Worm (Caenorhabditis elegans) whole organism, young adult: ENCODE measurements around the gene srx-26.

Experiments
- B0019.2 ChIP-seq: fragments of 200-800 bp; sonication (Bioruptor generic); conservative IDR thresholded peaks from 2 replicates; pipeline ENCODE4 v1.3.6; 2022; ENCODE audit warnings: missing genetic modification reagents, missing genetic modification characterization, missing compliant biosample characterization
- F22D6.2 ChIP-seq: sonication (generic microtip); optimal IDR thresholded peaks from 2 replicates; lab custom pipeline; 2016; ENCODE audit warnings: mild to moderate bottlenecking, missing genetic modification characterization, missing compliant biosample characterization
- F23B12.7 ChIP-seq: sonication (generic microtip); optimal IDR thresholded peaks from 2 replicates; lab custom pipeline; 2017; ENCODE audit warnings: missing genetic modification characterization, mild to moderate bottlenecking, missing compliant biosample characterization, antibody characterized with exemption, moderate library complexity; ENCODE audit not compliant: insufficient read depth
- F49E8.2 ChIP-seq: sonication (generic microtip); optimal IDR thresholded peaks from 3 replicates; lab custom pipeline; 2017; ENCODE audit warnings: missing genetic modification characterization, mild to moderate bottlenecking, missing compliant biosample characterization, antibody characterized with exemption, moderate library complexity; ENCODE audit not compliant: insufficient read depth
- F52B5.7 ChIP-seq: sonication (generic microtip); optimal IDR thresholded peaks from 2 replicates; lab custom pipeline; 2016; ENCODE audit warnings: mild to moderate bottlenecking, missing genetic modification characterization, missing compliant biosample characterization
- Y53G8AR.9 ChIP-seq: fragments of 200-800 bp; sonication (Bioruptor generic); conservative IDR thresholded peaks from 2 replicates; pipeline ENCODE4 v1.3.6; 2022; ENCODE audit warnings: missing genetic modification reagents, missing genetic modification characterization, missing compliant biosample characterization
- Y79H2A.3 ChIP-seq: fragments of 200-800 bp; sonication (Bioruptor generic); conservative IDR thresholded peaks from 2 replicates; pipeline ENCODE4 v1.3.6; 2022; ENCODE audit warnings: missing genetic modification reagents, missing genetic modification characterization, missing compliant biosample characterization
- ZK185.1 ChIP-seq: sonication (generic microtip); optimal IDR thresholded peaks from 2 replicates; lab custom pipeline; 2016; ENCODE audit warnings: mild to moderate bottlenecking, missing genetic modification characterization, missing compliant biosample characterization; ENCODE audit not compliant: poor library complexity, severe bottlenecking
- akir-1 ChIP-seq: fragments of 200-800 bp; sonication (Bioruptor generic); optimal IDR thresholded peaks from 2 replicates; lab custom pipeline; 2018; ENCODE audit warnings: mild to moderate bottlenecking, missing genetic modification characterization, moderate library complexity, missing compliant biosample characterization
- bed-1 ChIP-seq: fragments of 200-800 bp; sonication (Bioruptor generic); IDR thresholded peaks from 2 replicates; pipeline ENCODE4 v1.3.6; 2022; ENCODE audit warnings: missing genetic modification reagents, missing genetic modification characterization, missing compliant biosample characterization
- cebp-1 ChIP-seq, 2 experiments: fragments of 200-800 bp in 1 of 2; sonication (Bioruptor generic) in 1 of 2; sonication (generic microtip) in 1 of 2; IDR thresholded peaks in 1 of 2; optimal IDR thresholded peaks in 1 of 2; 2 replicates each; pipeline versions ENCODE4 v1.3.6 to Lab custom; 2017 to 2022; ENCODE audit warnings: missing compliant biosample characterization in 2 of 2, missing genetic modification characterization in 2 of 2, mild to moderate bottlenecking in 1 of 2, missing genetic modification reagents in 1 of 2, moderate library complexity in 1 of 2
- cebp-2 ChIP-seq: fragments of 200-800 bp; sonication (Bioruptor generic); IDR thresholded peaks from 2 replicates; pipeline ENCODE4 v1.3.6; 2022; ENCODE audit warnings: missing genetic modification characterization, missing compliant biosample characterization
- chd-7 ChIP-seq: sonication (generic microtip); optimal IDR thresholded peaks from 2 replicates; lab custom pipeline; 2016; ENCODE audit warnings: mild to moderate bottlenecking, missing genetic modification characterization, moderate library complexity, missing compliant biosample characterization
- egrh-3 ChIP-seq: fragments of 200-800 bp; sonication (Bioruptor generic); IDR thresholded peaks from 2 replicates; pipeline ENCODE4 v1.3.6; 2022; ENCODE audit warnings: missing genetic modification reagents, missing genetic modification characterization, missing compliant biosample characterization
- ets-4 ChIP-seq: fragments of 200-800 bp; sonication (Bioruptor generic); optimal IDR thresholded peaks from 2 replicates; lab custom pipeline; 2018; ENCODE audit warnings: mild to moderate bottlenecking, missing genetic modification characterization, missing compliant biosample characterization
- gei-17 ChIP-seq: fragments of 200-800 bp; sonication (Bioruptor generic); optimal IDR thresholded peaks from 2 replicates; lab custom pipeline; 2018; ENCODE audit warnings: mild to moderate bottlenecking, missing genetic modification characterization, missing compliant biosample characterization
- hsf-1 ChIP-seq: fragments of 200-800 bp; sonication (Bioruptor generic); IDR thresholded peaks from 2 replicates; pipeline ENCODE4 v1.3.6; 2022; ENCODE audit warnings: missing genetic modification reagents, missing genetic modification characterization, missing compliant biosample characterization
- lag-1 ChIP-seq: fragments of 200-800 bp; sonication (Bioruptor generic); IDR thresholded peaks from 2 replicates; pipeline ENCODE4 v1.3.6; 2022; ENCODE audit warnings: missing genetic modification reagents, missing genetic modification characterization, missing compliant biosample characterization
- let-607 ChIP-seq, 2 experiments: fragments of 200-800 bp in 1 of 2; sonication (Bioruptor generic) in 1 of 2; sonication (generic microtip) in 1 of 2; optimal IDR thresholded peaks; 2 replicates each; lab custom pipeline; 2016 to 2018; ENCODE audit warnings: mild to moderate bottlenecking in 2 of 2, missing compliant biosample characterization in 2 of 2, missing genetic modification characterization in 2 of 2, moderate library complexity in 2 of 2, missing genotype in 1 of 2
- lin-26 ChIP-seq: fragments of 200-800 bp; sonication (Bioruptor generic); IDR thresholded peaks from 2 replicates; pipeline ENCODE4 v1.3.6; 2022; ENCODE audit warnings: missing genetic modification reagents, missing genetic modification characterization, missing compliant biosample characterization
- lin-35 ChIP-seq, 3 experiments: fragments of 150-350 bp in 2 of 3; sonication (generic microtip) in 1 of 3; optimal IDR thresholded peaks; 2 replicates each; lab custom pipeline; 2014 to 2018; ENCODE audit warnings: missing biosample characterization in 3 of 3, missing genetic modification characterization in 3 of 3, missing genetic modification reagents in 3 of 3
- lir-1 ChIP-seq: fragments of 200-800 bp; sonication (Bioruptor generic); conservative IDR thresholded peaks from 2 replicates; pipeline ENCODE4 v1.3.6; 2022; ENCODE audit warnings: missing genetic modification reagents, missing genetic modification characterization, missing compliant biosample characterization
- nfya-2 ChIP-seq: fragments of 200-800 bp; sonication (Bioruptor generic); IDR thresholded peaks from 2 replicates; pipeline ENCODE4 v1.3.6; 2022; ENCODE audit warnings: missing genetic modification reagents, missing genetic modification characterization, missing compliant biosample characterization
- nfyb-1 ChIP-seq: fragments of 200-800 bp; sonication (Bioruptor generic); IDR thresholded peaks from 2 replicates; pipeline ENCODE4 v1.3.6; 2022; ENCODE audit warnings: missing genetic modification reagents, missing genetic modification characterization, missing compliant biosample characterization
- nhr-179 ChIP-seq: sonication (generic microtip); optimal IDR thresholded peaks from 2 replicates; lab custom pipeline; 2016; ENCODE audit warnings: mild to moderate bottlenecking, missing genetic modification characterization, missing compliant biosample characterization
- rpc-1 ChIP-seq, 2 experiments: fragments of 150-350 bp in 1 of 2; sonication (generic microtip) in 1 of 2; optimal IDR thresholded peaks; 2 replicates each; lab custom pipeline; 2014 to 2018; ENCODE audit warnings: missing biosample characterization in 1 of 2, missing genetic modification characterization in 1 of 2, missing genetic modification reagents in 1 of 2, missing genotype in 1 of 2
- snpc-1.3 ChIP-seq: sonication (generic microtip); optimal IDR thresholded peaks from 2 replicates; lab custom pipeline; 2017; ENCODE audit warnings: missing genetic modification characterization, mild to moderate bottlenecking, missing compliant biosample characterization, antibody characterized with exemption, moderate library complexity, missing genotype, missing genetic modification reagents; ENCODE audit not compliant: insufficient read depth
- somi-1 ChIP-seq: fragments of 200-800 bp; sonication (Bioruptor generic); optimal IDR thresholded peaks from 2 replicates; lab custom pipeline; 2018; ENCODE audit warnings: mild to moderate bottlenecking, missing genetic modification characterization, missing compliant biosample characterization
- tbx-9 ChIP-seq: sonication (generic microtip); optimal IDR thresholded peaks from 2 replicates; lab custom pipeline; 2016; ENCODE audit warnings: borderline replicate concordance, missing genetic modification characterization, inconsistent platforms, missing compliant biosample characterization
- xnd-1 ChIP-seq: sonication (generic microtip); optimal IDR thresholded peaks from 2 replicates; lab custom pipeline; 2016; ENCODE audit warnings: missing genotype, missing genetic modification reagents, missing genetic modification characterization, missing compliant biosample characterization
- zfh-2 ChIP-seq: fragments of 200-800 bp; sonication (Bioruptor generic); conservative IDR thresholded peaks from 2 replicates; pipeline ENCODE4 v1.3.6; 2022; ENCODE audit warnings: missing genetic modification reagents, missing genetic modification characterization, missing compliant biosample characterization
- ztf-22 ChIP-seq: fragments of 200-800 bp; sonication (Bioruptor generic); optimal IDR thresholded peaks from 2 replicates; lab custom pipeline; 2018; ENCODE audit warnings: mild to moderate bottlenecking, missing genetic modification characterization, moderate library complexity, missing compliant biosample characterization

The srx-26 gene

ce11 chrV:2753007-2753406 lies at the start of gene srx-26:
Gene srx-26, minus strand, starts transcription at chrV:2753107.
- no peak for TF ChIP-seq Y53G8AR.9 (GFP tag; lab: Robert Waterston, UW)

DNA sequence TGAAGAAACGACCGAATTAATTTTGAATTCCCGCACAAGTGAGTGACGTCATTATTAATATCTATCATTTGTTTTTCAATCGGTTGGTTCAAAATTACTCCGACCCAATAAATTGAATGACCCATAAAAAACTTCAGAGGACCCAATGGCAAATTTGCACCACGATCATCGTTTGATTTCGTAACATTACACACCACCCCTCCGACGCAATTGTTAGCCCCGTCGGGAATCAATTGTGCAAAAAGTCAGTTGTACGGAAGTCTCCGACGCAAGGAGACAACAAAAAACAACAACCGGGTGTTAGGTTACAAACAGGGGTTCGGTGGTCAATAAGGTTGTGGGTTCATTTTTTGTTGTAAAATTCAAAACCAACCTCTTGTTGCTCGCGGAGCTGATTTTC lies 49.0 kb upstream of the srx-26 start:
- TF ChIP-seq ztf-22 (GFP tag; lab: Kevin White, UChicago): no peak
- TF ChIP-seq Y79H2A.3 (GFP tag; lab: Robert Waterston, UW): no peak
- TF ChIP-seq ets-4 (GFP tag; lab: Kevin White, UChicago): no peak

DNA sequence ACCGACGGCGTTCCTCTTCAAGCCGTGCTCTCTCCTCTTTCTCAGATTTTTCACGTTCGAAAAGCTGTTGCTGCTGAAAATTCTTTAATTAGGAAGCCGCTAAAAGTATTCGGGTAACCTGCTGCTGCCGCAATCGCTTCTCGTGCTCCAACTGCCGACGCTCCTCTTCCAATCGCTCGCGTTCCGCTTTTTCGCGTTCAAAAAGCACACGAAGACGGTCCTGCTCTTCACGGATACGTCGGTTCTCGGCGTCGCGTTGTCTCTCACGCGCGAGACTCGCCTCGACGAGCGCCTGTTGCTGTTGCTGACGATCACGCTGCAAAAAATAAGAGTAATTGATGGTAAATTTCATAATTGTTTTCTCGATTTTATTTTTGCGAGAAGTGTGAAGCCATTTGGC lies 47.8 kb upstream of the srx-26 start:
- TF ChIP-seq cebp-2 (GFP tag; lab: Robert Waterston, UW): no peak
- TF ChIP-seq egrh-3 (GFP tag; lab: Robert Waterston, UW): peak; percentile 11; the same call in 1 of the 2 replicates
- TF ChIP-seq xnd-1: no peak
- no peak for TF ChIP-seq gei-17
- no peak for TF ChIP-seq F52B5.7 (tag; lab: Kevin White, UChicago)
- TF ChIP-seq cebp-1 (GFP tag; IDR thresholded peaks at IDR 0.05; lab: Robert Waterston, UW): no peak
- TF ChIP-seq cebp-1 (tag; optimal IDR thresholded peaks at IDR 0.05; lab: Kevin White, UChicago): no peak
- no peak for TF ChIP-seq let-607 (tag; optimal IDR thresholded peaks at IDR 0.05; lab: Kevin White, UChicago)
- TF ChIP-seq tbx-9 (tag; lab: Kevin White, UChicago): no peak
- TF ChIP-seq zfh-2 (GFP tag; lab: Robert Waterston, UW): peak; percentile 65; the same call in 1 of the 2 replicates
- no peak for TF ChIP-seq bed-1 (GFP tag; lab: Robert Waterston, UW)

ce11 chrV:2799172-2799869 lies 46.4 kb upstream of the srx-26 start:
- TF ChIP-seq hsf-1 (GFP tag; lab: Robert Waterston, UW) (peak; percentile 93), lin-26 (GFP tag; lab: Robert Waterston, UW) (0 out of 2 replicates have a peak, but pooled peaks have one; percentile 24), zfh-2 (GFP tag; lab: Robert Waterston, UW) (peak; percentile 60; the same call in 1 of the 2 replicates), rpc-1 (optimal IDR thresholded peaks at IDR 0.05; lab: Kevin White, UChicago) (peak; percentile 31), rpc-1 (tag; optimal IDR thresholded peaks at IDR 0.05; lab: Kevin White, UChicago) (no peak), nhr-179 (tag; lab: Kevin White, UChicago) (no peak), nfyb-1 (GFP tag; lab: Robert Waterston, UW) (no peak), egrh-3 (GFP tag; lab: Robert Waterston, UW) (no peak)

DNA sequence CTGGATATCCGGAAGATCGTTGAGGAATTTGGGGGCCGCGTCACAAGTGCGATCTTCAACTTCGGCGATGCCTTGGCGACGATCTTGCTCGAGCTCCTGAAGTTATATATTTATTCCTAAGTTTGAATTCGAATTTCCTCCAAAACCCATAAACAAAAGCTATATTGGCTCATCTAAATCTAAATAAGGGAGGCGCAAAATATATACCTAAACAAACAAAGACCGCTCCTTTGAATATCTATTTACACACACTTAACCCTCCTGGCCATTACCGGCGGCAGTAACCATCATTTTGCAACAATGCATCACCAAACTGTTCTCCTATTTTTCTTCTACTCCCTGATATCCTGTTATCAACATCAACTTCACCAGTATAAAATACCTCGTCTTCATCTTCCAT lies 43.1 kb upstream of the srx-26 start, which contains the start of gene F54E2.2:
Gene F54E2.2, plus strand, starts transcription at position 301 of the 400 bp plus-strand sequence.
- TF ChIP-seq bed-1 (GFP tag; lab: Robert Waterston, UW) (no peak), lag-1 (GFP tag; lab: Robert Waterston, UW) (no peak), akir-1 (no peak), lir-1 (GFP tag; lab: Robert Waterston, UW) (no peak), F22D6.2 (tag; lab: Kevin White, UChicago) (no peak), snpc-1.3 (no peak), F49E8.2 (tag; lab: Kevin White, UChicago) (no peak), F23B12.7 (no peak), chd-7 (tag; lab: Kevin White, UChicago) (no peak), somi-1 (GFP tag; lab: Kevin White, UChicago) (no peak), let-607 (tag; optimal IDR thresholded peaks at IDR 0.05; lab: Kevin White, UChicago) (no peak), lin-35 (GFP tag; optimal IDR thresholded peaks at IDR 0.05; lab: Kevin White, UChicago) (no peak), nfya-2 (GFP tag; lab: Robert Waterston, UW) (no peak), cebp-2 (GFP tag; lab: Robert Waterston, UW) (no peak), B0019.2 (GFP tag; lab: Robert Waterston, UW) (no peak), ZK185.1 (tag; lab: Kevin White, UChicago) (no peak)
